Worm (Caenorhabditis elegans): Measurements from ENCODE around the gene R05D8.11.

R05D8.11 gene

ce11 chrV:2758437-2758836 lies 22.2 kb downstream of the R05D8.11 start:
- peak; percentile 28; the same call in 1 of the 2 replicates for TF ChIP-seq egrh-3 (GFP tag; IDR thresholded peaks at IDR 0.05)
- TF ChIP-seq nfya-2 (GFP tag; IDR thresholded peaks at IDR 0.05), result no peak
- TF ChIP-seq efl-1 (GFP tag; optimal IDR thresholded peaks at IDR 0.05), result no peak
- no peak for TF ChIP-seq ets-4 (GFP tag; optimal IDR thresholded peaks at IDR 0.05)
- TF ChIP-seq zfh-2 (GFP tag; conservative IDR thresholded peaks at IDR 0.05), result peak; percentile 75

DNA sequence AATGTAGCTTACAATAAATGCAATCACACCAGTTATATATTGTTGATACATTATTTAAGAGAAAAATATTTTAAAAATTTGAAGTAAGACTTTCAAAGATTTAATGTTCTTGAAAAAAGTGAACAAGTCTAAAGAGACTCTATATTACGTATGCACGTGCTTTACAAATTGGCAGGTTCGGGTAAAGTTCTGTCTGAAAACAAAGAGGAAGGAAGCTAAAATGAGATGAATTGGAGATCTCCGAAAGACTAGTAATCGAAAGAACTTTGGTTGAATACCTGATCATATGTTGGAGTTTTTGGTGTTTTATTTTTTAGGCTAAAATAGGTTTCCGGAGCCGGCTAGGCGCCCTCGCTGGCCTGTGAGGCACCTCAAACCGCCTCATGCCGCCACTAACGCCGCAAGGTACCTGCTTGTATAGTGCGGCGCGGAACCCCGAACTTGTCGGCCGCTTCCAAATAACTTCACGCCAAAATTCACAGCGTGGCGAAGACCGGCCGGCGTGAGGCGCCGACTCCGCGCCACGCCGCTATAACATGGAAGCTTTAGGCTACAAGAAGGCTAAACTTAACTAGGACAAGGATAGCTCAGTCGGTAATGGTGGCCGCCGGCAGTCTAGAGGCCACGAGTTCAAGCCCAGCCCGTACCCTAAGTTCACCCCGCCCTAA lies 23.3 kb downstream of the R05D8.11 start, which contains the start of gene srx-28:
Gene srx-28, minus strand, starts transcription at position 51 of the 668 bp plus-strand sequence.
- TF ChIP-seq mxl-1 (tag; optimal IDR thresholded peaks at IDR 0.05) (no peak), mcd-1 (GFP tag; IDR thresholded peaks at IDR 0.05) (peak; percentile 43; the same call in 1 of the 2 replicates), rpc-1 (optimal IDR thresholded peaks at IDR 0.05) (peak; percentile 29), rpc-1 (tag; optimal IDR thresholded peaks at IDR 0.05) (no peak), snpc-4 (GFP tag; optimal IDR thresholded peaks at IDR 0.05) (no peak), snpc-4 (tag; optimal IDR thresholded peaks at IDR 0.05) (peak in 2 of 4 experiments; percentile 75 to 87), F23B12.7 (tag; optimal IDR thresholded peaks at IDR 0.05; ENCODE audit: insufficient read depth) (no peak), hmg-1.2 (GFP tag; IDR thresholded peaks at IDR 0.05) (no peak), ztf-25 (GFP tag; IDR thresholded peaks at IDR 0.05) (0 out of 2 replicates have a peak, but pooled peaks have one; percentile 38), F37B4.10 (GFP tag; IDR thresholded peaks at IDR 0.05) (0 out of 2 replicates have a peak, but pooled peaks have one; percentile 84), attf-6 (GFP tag; IDR thresholded peaks at IDR 0.05) (no peak), egrh-3 (GFP tag; IDR thresholded peaks at IDR 0.05) (peak; percentile 33; the same call in 1 of the 2 replicates), snpc-1.3 (tag; optimal IDR thresholded peaks at IDR 0.05; ENCODE audit: insufficient read depth) (no peak), egl-44 (GFP tag; IDR thresholded peaks at IDR 0.05) (no peak), zfh-2 (GFP tag; conservative IDR thresholded peaks at IDR 0.05) (no peak; the same call in none of the 2 replicates), ceh-58 (GFP tag; IDR thresholded peaks at IDR 0.05) (no peak), ztf-26 (tag; optimal IDR thresholded peaks at IDR 0.05) (no peak), nfyb-1 (GFP tag; IDR thresholded peaks at IDR 0.05) (peak; percentile 26; the same call in 1 of the 2 replicates), efl-1 (GFP tag; optimal IDR thresholded peaks at IDR 0.05) (no peak), him-1 (tag; optimal IDR thresholded peaks at IDR 0.05) (no peak), fkh-3 (tag; optimal IDR thresholded peaks at IDR 0.05) (peak; percentile 14), madf-3 (GFP tag; IDR thresholded peaks at IDR 0.05) (no peak), nhr-90 (tag; optimal IDR thresholded peaks at IDR 0.05) (no peak), B0261.1 (tag; optimal IDR thresholded peaks at IDR 0.05) (peak; percentile 6), lir-1 (GFP tag; conservative IDR thresholded peaks at IDR 0.05) (no peak), C17E4.6 (GFP tag; IDR thresholded peaks at IDR 0.05) (no peak), snpc-1.1 (tag; optimal IDR thresholded peaks at IDR 0.05; ENCODE audit: insufficient read depth) (peak; percentile 68), dox-1 (GFP tag; IDR thresholded peaks at IDR 0.05) (peak; percentile 47; the same call in 1 of the 2 replicates), D2030.7 (GFP tag; IDR thresholded peaks at IDR 0.05) (no peak)

- no peak for TF ChIP-seq unc-130 (GFP tag; optimal IDR thresholded peaks at IDR 0.05)
- no peak for TF ChIP-seq snpc-1.3 (tag; optimal IDR thresholded peaks at IDR 0.05; ENCODE audit: insufficient read depth)
- TF ChIP-seq ceh-91 (GFP tag; IDR thresholded peaks at IDR 0.05), result no peak
Observed at ce11 chrV:2753007-2753406, 27.7 kb downstream of the R05D8.11 start, which contains the start of gene srx-26. TSS of gene srx-26 (minus strand) at chrV:2753107.

DNA sequence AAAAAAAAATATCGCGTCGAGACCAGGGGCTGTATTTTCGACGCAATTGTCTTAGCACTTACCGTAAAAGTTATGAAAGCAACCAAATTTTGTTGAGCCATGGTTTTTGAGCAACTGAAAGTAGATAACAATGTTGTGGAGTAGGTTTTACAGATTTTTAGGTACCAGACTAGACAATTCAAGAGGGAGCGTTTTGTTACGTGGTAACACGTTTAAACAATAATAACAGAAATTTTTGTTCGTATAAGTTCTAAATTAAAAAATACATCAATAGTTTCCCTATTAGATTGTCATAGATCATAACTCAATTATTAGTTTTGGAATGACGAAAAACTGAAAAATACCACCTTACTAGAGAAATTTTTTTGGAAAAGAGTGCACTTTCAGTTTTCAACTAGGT lies 30.7 kb downstream of the R05D8.11 start, which contains the start of gene srx-24:
Gene srx-24, minus strand, starts transcription at position 101 of the 400 bp plus-strand sequence.
- no peak for TF ChIP-seq somi-1 (GFP tag; optimal IDR thresholded peaks at IDR 0.05)

All from whole organism, young adult.